Worm (Caenorhabditis elegans) whole organism, L4/young adult: Measurements from ENCODE around the gene clec-74.

ENCODE experiments used
- W03F9.2 ChIP-seq: fragments of 150-350 bp; optimal IDR thresholded peaks from 2 replicates; lab custom pipeline; 2014; ENCODE audit warnings: missing biosample characterization, missing genetic modification characterization
- dao-5 ChIP-seq: sonication (generic microtip); optimal IDR thresholded peaks from 2 replicates; lab custom pipeline; 2016; ENCODE audit warnings: missing genotype, missing genetic modification characterization, moderate library complexity, missing compliant biosample characterization
- him-1 ChIP-seq: sonication (generic microtip); optimal IDR thresholded peaks from 2 replicates; lab custom pipeline; 2016; ENCODE audit warnings: missing genotype, missing genetic modification reagents, missing genetic modification characterization, missing compliant biosample characterization

DNA sequence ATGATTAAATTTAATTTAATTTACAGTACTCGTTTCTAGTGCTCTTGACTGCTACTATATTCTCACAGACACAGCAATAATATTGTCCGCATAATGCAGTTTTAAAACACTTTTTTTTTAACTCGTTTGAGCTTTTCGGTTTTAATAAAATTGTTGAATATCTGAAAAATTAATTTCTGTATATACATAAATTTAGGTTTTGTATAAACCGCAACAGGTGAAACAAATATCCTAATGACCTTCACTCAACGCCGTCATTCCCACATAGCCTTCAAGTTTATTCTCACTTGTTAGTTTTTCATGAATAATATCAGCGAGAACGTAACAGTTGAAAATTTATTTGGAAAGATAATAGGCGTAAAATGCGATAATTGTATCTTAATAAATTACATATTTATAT lies 37.3 kb upstream of the clec-74 start, which contains the start of gene srz-19:
- TF ChIP-seq W03F9.2 (tag; lab: Kevin White, UChicago) (no peak), him-1 (tag; lab: Kevin White, UChicago) (no peak), dao-5 (tag; lab: Kevin White, UChicago) (no peak)
